Worm (Caenorhabditis elegans): ENCODE measurements around the gene lips-11.

lips-11 gene

ce11 chrII:1138618-1139017 is 27.8 kb upstream of the lips-11 start:
- TF ChIP-seq lir-3 (tag; optimal IDR thresholded peaks at IDR 0.05): no peak
- 0 out of 2 replicates have a peak, but pooled peaks have one; percentile 11 for TF ChIP-seq tra-1 (GFP tag; IDR thresholded peaks at IDR 0.05)
- no peak for TF ChIP-seq Y5F2A.4 (GFP tag; optimal IDR thresholded peaks at IDR 0.05)
- TF ChIP-seq daf-16 (GFP tag; optimal IDR thresholded peaks at IDR 0.05): no peak
- peak; percentile 58 for TF ChIP-seq daf-16 (tag; optimal IDR thresholded peaks at IDR 0.05)
- no peak for TF ChIP-seq nhr-11 (tag; optimal IDR thresholded peaks at IDR 0.05)
- peak; percentile 51; the same call in 1 of the 2 replicates for TF ChIP-seq dmd-6 (GFP tag; IDR thresholded peaks at IDR 0.05)
- peak; percentile 62 for TF ChIP-seq pqm-1 (tag; optimal IDR thresholded peaks at IDR 0.05)
- no peak for TF ChIP-seq duxl-1 (tag; optimal IDR thresholded peaks at IDR 0.05; ENCODE audit: poor library complexity)
- TF ChIP-seq skn-1 (tag; optimal IDR thresholded peaks at IDR 0.05): no peak
- no peak for TF ChIP-seq daf-12 (tag; optimal IDR thresholded peaks at IDR 0.05)
- TF ChIP-seq nhr-102 (tag; optimal IDR thresholded peaks at IDR 0.05): no peak
- no peak for TF ChIP-seq dmd-9 (GFP tag; IDR thresholded peaks at IDR 0.05)
- peak; percentile 24 for TF ChIP-seq dve-1 (tag; optimal IDR thresholded peaks at IDR 0.05; ENCODE audit: insufficient read depth)
- peak; percentile 41 for TF ChIP-seq nhr-28 (tag; optimal IDR thresholded peaks at IDR 0.05)
- TF ChIP-seq hlh-11 (tag; optimal IDR thresholded peaks at IDR 0.05): peak; percentile 29
- peak; percentile 37 for TF ChIP-seq aha-1 (tag)
- no peak for TF ChIP-seq F37D6.2 (tag; optimal IDR thresholded peaks at IDR 0.05)
- no peak for TF ChIP-seq snpc-1.2 (GFP tag; IDR thresholded peaks at IDR 0.05)
- TF ChIP-seq nhr-42 (GFP tag; IDR thresholded peaks at IDR 0.05): no peak
- 0 out of 2 replicates have a peak, but pooled peaks have one; percentile 13 for TF ChIP-seq php-3 (GFP tag; IDR thresholded peaks at IDR 0.05)
- no peak for TF ChIP-seq attf-4 (tag; optimal IDR thresholded peaks at IDR 0.05)
- no peak for TF ChIP-seq pha-4 (GFP tag; IDR thresholded peaks at IDR 0.05)
- no peak for TF ChIP-seq pha-4 (tag; optimal IDR thresholded peaks at IDR 0.05)
- no peak for TF ChIP-seq zip-2 (tag; optimal IDR thresholded peaks at IDR 0.05)
- no peak for TF ChIP-seq T20F7.1 (GFP tag; optimal IDR thresholded peaks at IDR 0.05)
- TF ChIP-seq mes-2 (tag; optimal IDR thresholded peaks at IDR 0.05; ENCODE audit: poor library complexity, severe bottlenecking): peak; percentile 19
- TF ChIP-seq ztf-11 (tag; optimal IDR thresholded peaks at IDR 0.05): no peak
- TF ChIP-seq zag-1 (tag; optimal IDR thresholded peaks at IDR 0.05): no peak
- TF ChIP-seq daf-8 (GFP tag; IDR thresholded peaks at IDR 0.05): no peak
- TF ChIP-seq hmg-1.1 (GFP tag; IDR thresholded peaks at IDR 0.05): no peak
- TF ChIP-seq madf-9 (GFP tag; conservative IDR thresholded peaks at IDR 0.05): 0 out of 2 replicates have a peak, but pooled peaks have one; percentile 36
- TF ChIP-seq Y48G9A.11 (GFP tag; IDR thresholded peaks at IDR 0.05): 0 out of 2 replicates have a peak, but pooled peaks have one; percentile 45
- TF ChIP-seq ceh-20 (GFP tag; IDR thresholded peaks at IDR 0.05): no peak

- TF ChIP-seq vab-7 (GFP tag; IDR thresholded peaks at IDR 0.05) (no peak), nhr-25 (tag; optimal IDR thresholded peaks at IDR 0.05; ENCODE audit: borderline replicate concordance, insufficient read depth) (no peak), cey-2 (tag; optimal IDR thresholded peaks at IDR 0.05; ENCODE audit: borderline replicate concordance, insufficient read depth) (no peak), R02D3.7 (tag; optimal IDR thresholded peaks at IDR 0.05) (no peak), lsy-2 (tag; optimal IDR thresholded peaks at IDR 0.05) (no peak), ztf-7 (tag; optimal IDR thresholded peaks at IDR 0.05) (no peak), mxl-2 (GFP tag; conservative IDR thresholded peaks at IDR 0.05) (no peak), zip-11 (GFP tag; IDR thresholded peaks at IDR 0.05) (no peak), mdt-29 (GFP tag; IDR thresholded peaks at IDR 0.05) (no peak), madf-9 (GFP tag; conservative IDR thresholded peaks at IDR 0.05) (no peak)
Measured at ce11 chrII:1136485-1136884, 25.7 kb upstream of the lips-11 start, which contains the start of gene pod-2. Gene pod-2, plus strand, starts transcription at chrII:1136785.
